Fruit fly (Drosophila melanogaster): ENCODE results near the gene CG31528.

The CG31528 gene

DNA sequence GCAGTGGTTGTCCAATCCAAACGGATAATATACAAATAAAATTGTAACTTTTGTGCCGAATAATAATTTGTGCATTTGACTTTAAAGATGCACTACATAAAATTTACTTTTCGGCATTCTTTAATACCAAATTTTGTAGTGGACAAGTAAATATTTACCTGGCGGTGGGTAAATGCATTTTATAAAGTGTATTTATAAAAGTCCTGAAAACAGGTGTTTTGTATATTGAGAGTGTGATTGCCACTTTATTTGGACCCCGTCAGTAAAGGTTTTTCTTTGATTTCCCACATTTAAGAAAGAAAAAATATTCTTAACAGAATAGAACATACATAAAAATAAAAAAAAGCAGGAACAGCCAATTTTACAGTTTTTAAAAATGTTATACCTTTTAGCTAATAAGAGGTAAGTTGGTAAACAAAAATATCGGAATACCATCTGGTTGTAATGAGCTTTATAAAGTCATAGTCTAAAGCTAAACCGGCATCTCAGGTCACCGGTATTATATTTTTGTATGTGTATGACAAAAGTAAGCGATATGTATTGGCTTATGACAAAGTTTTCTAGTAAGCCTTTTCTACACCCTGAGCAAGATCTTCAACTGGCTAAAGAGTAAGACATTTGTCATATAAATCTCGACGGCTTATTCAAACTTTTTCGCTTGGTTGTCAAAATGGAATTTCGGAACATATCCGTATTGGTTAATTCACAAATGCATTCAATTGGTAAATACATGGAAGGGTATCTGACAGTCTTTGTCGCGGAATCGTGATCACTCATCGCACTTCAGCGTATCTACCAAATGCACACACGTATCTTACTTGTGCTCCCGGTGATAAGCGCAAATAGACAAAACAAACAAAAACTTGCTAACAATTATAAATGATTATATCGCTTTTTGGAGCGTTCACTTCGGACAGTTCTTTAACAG is 21.3 kb upstream of the CG31528 start (continued):
- TF ChIP-seq CG6654 (GFP tag; optimal IDR thresholded peaks at IDR 0.05) (peak; percentile 70), Bteb2 (GFP tag; optimal IDR thresholded peaks at IDR 0.05) (peak; percentile 80), E2f1 (GFP tag; IDR thresholded peaks at IDR 0.05) (peak; percentile 89), D19B (GFP tag; optimal IDR thresholded peaks at IDR 0.05) (peak; percentile 69), NfI (GFP tag; optimal IDR thresholded peaks at IDR 0.05) (peak; percentile 90), cg (GFP tag; optimal IDR thresholded peaks at IDR 0.05) (peak; percentile 56), psq (GFP tag; optimal IDR thresholded peaks at IDR 0.05) (peak; percentile 41), fu2 (GFP tag; optimal IDR thresholded peaks at IDR 0.05) (peak; percentile 86), kni (GFP tag; optimal IDR thresholded peaks at IDR 0.05) (peak; percentile 8), Oli (tag; optimal IDR thresholded peaks at IDR 0.05) (peak; percentile 90), CG11093 (GFP tag; IDR thresholded peaks at IDR 0.05) (peak; percentile 83), Atf3 (GFP tag; optimal IDR thresholded peaks at IDR 0.05) (peak; percentile 64), pfk (GFP tag; optimal IDR thresholded peaks at IDR 0.05) (no peak), kah (GFP tag; optimal IDR thresholded peaks at IDR 0.05) (peak; percentile 57), cato (GFP tag; optimal IDR thresholded peaks at IDR 0.05; ENCODE audit: borderline replicate concordance) (peak; percentile 62), MBD-R2 (GFP tag; IDR thresholded peaks at IDR 0.05) (peak; percentile 57; the same call in 1 of the 2 replicates), CG15011 (GFP tag; optimal IDR thresholded peaks at IDR 0.05) (peak; percentile 81), eve (GFP tag; optimal IDR thresholded peaks at IDR 0.05) (no peak), hkb (optimal IDR thresholded peaks at IDR 0.05) (no peak), hkb (GFP tag; IDR thresholded peaks at IDR 0.05) (peak; percentile 94), HHEX (GFP tag; optimal IDR thresholded peaks at IDR 0.05) (peak; percentile 88), CG17186 (GFP tag; optimal IDR thresholded peaks at IDR 0.05) (peak; percentile 30), CG9817 (tag; optimal IDR thresholded peaks at IDR 0.05) (peak; percentile 70), Meics (GFP tag; optimal IDR thresholded peaks at IDR 0.05) (peak; percentile 88), nerfin-1 (tag; optimal IDR thresholded peaks at IDR 0.05) (peak; percentile 76), Ets65A (GFP tag) (peak; percentile 99), CG15601 (tag; optimal IDR thresholded peaks at IDR 0.05) (peak; percentile 75), hbn (GFP tag; IDR thresholded peaks at IDR 0.05; ENCODE audit: partially characterized antibody) (no peak), Hr78 (GFP tag; optimal IDR thresholded peaks at IDR 0.05) (no peak), Deaf1 (tag; optimal IDR thresholded peaks at IDR 0.05) (peak; percentile 75), Sox102F (GFP tag; optimal IDR thresholded peaks at IDR 0.05) (peak; percentile 93), Spps (tag; optimal IDR thresholded peaks at IDR 0.05) (peak; percentile 41), mam (GFP tag; optimal IDR thresholded peaks at IDR 0.05) (peak; percentile 88), tna (GFP tag; IDR thresholded peaks at IDR 0.05; ENCODE audit: partially characterized antibody) (no peak), CG34224 (GFP tag; IDR thresholded peaks at IDR 0.05; ENCODE audit: partially characterized antibody) (no peak), inv (GFP tag; IDR thresholded peaks at IDR 0.05; ENCODE audit: partially characterized antibody) (no peak), Lim3 (GFP tag; IDR thresholded peaks at IDR 0.05) (peak; percentile 77; the same call in 1 of the 2 replicates), Opbp (GFP tag; IDR thresholded peaks at IDR 0.05; ENCODE audit: partially characterized antibody) (no peak), Taf1 (GFP tag; IDR thresholded peaks at IDR 0.05) (peak; percentile 70; the same call in 1 of the 2 replicates), exex (tag; optimal IDR thresholded peaks at IDR 0.05) (peak; percentile 78), CG11560 (tag; IDR thresholded peaks at IDR 0.05) (peak; percentile 58; the same call in 1 of the 3 replicates), CG31224 (GFP tag; IDR thresholded peaks at IDR 0.05) (peak; percentile 66), CG7372 (GFP tag; IDR thresholded peaks at IDR 0.05) (peak; percentile 72), Jarid2 (GFP tag; optimal IDR thresholded peaks at IDR 0.05) (no peak), aop (GFP tag; IDR thresholded peaks at IDR 0.05) (no peak), Ptx1 (GFP tag; IDR thresholded peaks at IDR 0.05) (peak; percentile 91), chm (GFP tag; IDR thresholded peaks at IDR 0.05) (peak; percentile 17; the same call in 1 of the 2 replicates), ap (GFP tag; IDR thresholded peaks at IDR 0.05) (peak; percentile 78)
